Worm (Caenorhabditis elegans) whole organism, young adult: ENCODE measurements around the gene F27D9.12.

Experiments used
- B0261.1 ChIP-seq: sonication (generic microtip); optimal IDR thresholded peaks from 2 replicates; lab custom pipeline; 2016; ENCODE audit warnings: mild to moderate bottlenecking, missing genetic modification characterization, moderate library complexity, missing compliant biosample characterization
- B0336.3 ChIP-seq: fragments of 200-800 bp; sonication (Bioruptor generic); IDR thresholded peaks from 2 replicates; pipeline ENCODE4 v1.3.6; 2022; ENCODE audit warnings: missing genetic modification characterization, missing compliant biosample characterization
- C17E4.6 ChIP-seq: fragments of 200-800 bp; sonication (Bioruptor generic); IDR thresholded peaks from 2 replicates; pipeline ENCODE4 v1.3.6; 2022; ENCODE audit warnings: missing genetic modification reagents, missing genetic modification characterization, missing compliant biosample characterization
- F23B12.7 ChIP-seq: sonication (generic microtip); optimal IDR thresholded peaks from 2 replicates; lab custom pipeline; 2017; ENCODE audit warnings: missing genetic modification characterization, mild to moderate bottlenecking, missing compliant biosample characterization, antibody characterized with exemption, moderate library complexity; ENCODE audit not compliant: insufficient read depth
- F49E8.2 ChIP-seq: sonication (generic microtip); optimal IDR thresholded peaks from 3 replicates; lab custom pipeline; 2017; ENCODE audit warnings: missing genetic modification characterization, mild to moderate bottlenecking, missing compliant biosample characterization, antibody characterized with exemption, moderate library complexity; ENCODE audit not compliant: insufficient read depth
- F52B5.7 ChIP-seq: sonication (generic microtip); optimal IDR thresholded peaks from 2 replicates; lab custom pipeline; 2016; ENCODE audit warnings: mild to moderate bottlenecking, missing genetic modification characterization, missing compliant biosample characterization
- F57A8.1 ChIP-seq: fragments of 200-800 bp; sonication (Bioruptor generic); optimal IDR thresholded peaks from 2 replicates; lab custom pipeline; 2018; ENCODE audit warnings: mild to moderate bottlenecking, missing genetic modification characterization, moderate library complexity, missing compliant biosample characterization
- K11D2.4 ChIP-seq: fragments of 200-800 bp; sonication (Bioruptor generic); IDR thresholded peaks from 2 replicates; pipeline ENCODE4 v1.3.6; 2022; ENCODE audit warnings: missing genetic modification reagents, missing genetic modification characterization, missing compliant biosample characterization
- K12H6.12 ChIP-seq: fragments of 200-800 bp; sonication (Bioruptor generic); optimal IDR thresholded peaks from 2 replicates; lab custom pipeline; 2018; ENCODE audit warnings: mild to moderate bottlenecking, missing genetic modification characterization, missing compliant biosample characterization
- Y53G8AR.9 ChIP-seq: fragments of 200-800 bp; sonication (Bioruptor generic); conservative IDR thresholded peaks from 2 replicates; pipeline ENCODE4 v1.3.6; 2022; ENCODE audit warnings: missing genetic modification reagents, missing genetic modification characterization, missing compliant biosample characterization
- Y95B8A.8 ChIP-seq: fragments of 200-800 bp; sonication (Bioruptor generic); IDR thresholded peaks from 2 replicates; pipeline ENCODE4 v1.3.6; 2022; ENCODE audit warnings: missing genetic modification reagents, missing genetic modification characterization, missing compliant biosample characterization
- aptf-2 ChIP-seq: fragments of 200-800 bp; sonication (Bioruptor generic); conservative IDR thresholded peaks from 2 replicates; pipeline ENCODE4 v1.3.6; 2022; ENCODE audit warnings: missing genetic modification reagents, missing genetic modification characterization, missing compliant biosample characterization
- bed-1 ChIP-seq: fragments of 200-800 bp; sonication (Bioruptor generic); IDR thresholded peaks from 2 replicates; pipeline ENCODE4 v1.3.6; 2022; ENCODE audit warnings: missing genetic modification reagents, missing genetic modification characterization, missing compliant biosample characterization
- bed-2 ChIP-seq: fragments of 200-800 bp; sonication (Bioruptor generic); IDR thresholded peaks from 2 replicates; pipeline ENCODE4 v1.3.6; 2022; ENCODE audit warnings: missing genetic modification reagents, missing genetic modification characterization, missing compliant biosample characterization
- ccch-3 ChIP-seq: fragments of 200-800 bp; sonication (Bioruptor generic); optimal IDR thresholded peaks from 2 replicates; lab custom pipeline; 2018; ENCODE audit warnings: mild to moderate bottlenecking, missing genetic modification characterization, missing compliant biosample characterization
- cebp-1 ChIP-seq, 2 experiments: fragments of 200-800 bp in 1 of 2; sonication (Bioruptor generic) in 1 of 2; sonication (generic microtip) in 1 of 2; IDR thresholded peaks in 1 of 2; optimal IDR thresholded peaks in 1 of 2; 2 replicates each; pipeline versions ENCODE4 v1.3.6 to Lab custom; 2017 to 2022; ENCODE audit warnings: missing compliant biosample characterization in 2 of 2, missing genetic modification characterization in 2 of 2, mild to moderate bottlenecking in 1 of 2, missing genetic modification reagents in 1 of 2, moderate library complexity in 1 of 2
- ceh-91 ChIP-seq: fragments of 200-800 bp; sonication (Bioruptor generic); IDR thresholded peaks from 2 replicates; pipeline ENCODE4 v1.3.6; 2022; ENCODE audit warnings: missing genetic modification reagents, missing genetic modification characterization, missing compliant biosample characterization
- dox-1 ChIP-seq: fragments of 200-800 bp; sonication (Bioruptor generic); IDR thresholded peaks from 2 replicates; pipeline ENCODE4 v1.3.6; 2022; ENCODE audit warnings: missing genetic modification reagents, missing genetic modification characterization, missing compliant biosample characterization
- dpl-1 ChIP-seq: fragments of 150-350 bp; optimal IDR thresholded peaks from 2 replicates; lab custom pipeline; 2014; ENCODE audit warnings: missing biosample characterization, missing genetic modification reagents, missing genetic modification characterization
- egrh-3 ChIP-seq: fragments of 200-800 bp; sonication (Bioruptor generic); IDR thresholded peaks from 2 replicates; pipeline ENCODE4 v1.3.6; 2022; ENCODE audit warnings: missing genetic modification reagents, missing genetic modification characterization, missing compliant biosample characterization
- ekl-4 ChIP-seq: fragments of 200-800 bp; sonication (Bioruptor generic); IDR thresholded peaks from 2 replicates; pipeline ENCODE4 v1.3.6; 2022; ENCODE audit warnings: missing genetic modification reagents, missing genetic modification characterization, missing compliant biosample characterization
- hlh-12 ChIP-seq: sonication (generic microtip); optimal IDR thresholded peaks from 2 replicates; lab custom pipeline; 2016; ENCODE audit warnings: missing genetic modification characterization, missing compliant biosample characterization
- hmg-20 ChIP-seq: fragments of 200-800 bp; sonication (Bioruptor generic); IDR thresholded peaks from 2 replicates; pipeline ENCODE4 v1.3.6; 2022; ENCODE audit warnings: missing genetic modification reagents, missing genetic modification characterization, missing compliant biosample characterization
- hrde-1 ChIP-seq: sonication (generic microtip); optimal IDR thresholded peaks from 2 replicates; lab custom pipeline; 2016; ENCODE audit warnings: missing genetic modification characterization, mild to moderate bottlenecking, missing compliant biosample characterization, moderate library complexity, missing genotype, missing genetic modification reagents, borderline replicate concordance
- let-607 ChIP-seq, 2 experiments: fragments of 200-800 bp in 1 of 2; sonication (Bioruptor generic) in 1 of 2; sonication (generic microtip) in 1 of 2; optimal IDR thresholded peaks; 2 replicates each; lab custom pipeline; 2016 to 2018; ENCODE audit warnings: mild to moderate bottlenecking in 2 of 2, missing compliant biosample characterization in 2 of 2, missing genetic modification characterization in 2 of 2, moderate library complexity in 2 of 2, missing genotype in 1 of 2
- lin-26 ChIP-seq: fragments of 200-800 bp; sonication (Bioruptor generic); IDR thresholded peaks from 2 replicates; pipeline ENCODE4 v1.3.6; 2022; ENCODE audit warnings: missing genetic modification reagents, missing genetic modification characterization, missing compliant biosample characterization
- lin-35 ChIP-seq, 3 experiments: fragments of 150-350 bp in 2 of 3; sonication (generic microtip) in 1 of 3; optimal IDR thresholded peaks; 2 replicates each; lab custom pipeline; 2014 to 2018; ENCODE audit warnings: missing biosample characterization in 3 of 3, missing genetic modification characterization in 3 of 3, missing genetic modification reagents in 3 of 3
- lin-54 ChIP-seq: fragments of 200-800 bp; sonication (Bioruptor generic); optimal IDR thresholded peaks from 2 replicates; lab custom pipeline; 2018; ENCODE audit warnings: mild to moderate bottlenecking, missing genetic modification characterization, missing compliant biosample characterization
- lir-1 ChIP-seq: fragments of 200-800 bp; sonication (Bioruptor generic); conservative IDR thresholded peaks from 2 replicates; pipeline ENCODE4 v1.3.6; 2022; ENCODE audit warnings: missing genetic modification reagents, missing genetic modification characterization, missing compliant biosample characterization
- madf-3 ChIP-seq: fragments of 200-800 bp; sonication (Bioruptor generic); IDR thresholded peaks from 2 replicates; pipeline ENCODE4 v1.3.6; 2022; ENCODE audit warnings: missing genetic modification reagents, missing genetic modification characterization, missing compliant biosample characterization
- madf-8 ChIP-seq: fragments of 200-800 bp; sonication (Bioruptor generic); conservative IDR thresholded peaks from 2 replicates; pipeline ENCODE4 v1.3.6; 2022; ENCODE audit warnings: missing genetic modification reagents, missing genetic modification characterization, missing compliant biosample characterization
- mxl-1 ChIP-seq: sonication (generic microtip); optimal IDR thresholded peaks from 2 replicates; lab custom pipeline; 2016; ENCODE audit warnings: missing genetic modification characterization, missing compliant biosample characterization
- nhr-80 ChIP-seq: sonication (generic microtip); optimal IDR thresholded peaks from 2 replicates; lab custom pipeline; 2016; ENCODE audit warnings: missing genetic modification characterization, missing compliant biosample characterization
- nhr-90 ChIP-seq: sonication (generic microtip); optimal IDR thresholded peaks from 2 replicates; lab custom pipeline; 2016; ENCODE audit warnings: missing genotype, mild to moderate bottlenecking, missing genetic modification characterization, missing compliant biosample characterization
- rcor-1 ChIP-seq: fragments of 200-800 bp; sonication (Bioruptor generic); IDR thresholded peaks from 2 replicates; pipeline ENCODE4 v1.3.6; 2022; ENCODE audit warnings: missing genetic modification reagents, missing genetic modification characterization, missing compliant biosample characterization
- sdz-38 ChIP-seq: sonication (generic microtip); optimal IDR thresholded peaks from 2 replicates; lab custom pipeline; 2016; ENCODE audit warnings: missing genotype, missing genetic modification characterization, missing compliant biosample characterization
- tbp1 ChIP-seq: fragments of 200-800 bp; sonication (Bioruptor generic); optimal IDR thresholded peaks from 2 replicates; lab custom pipeline; 2018; ENCODE audit warnings: mild to moderate bottlenecking, missing genetic modification characterization, missing compliant biosample characterization
- zfh-2 ChIP-seq: fragments of 200-800 bp; sonication (Bioruptor generic); conservative IDR thresholded peaks from 2 replicates; pipeline ENCODE4 v1.3.6; 2022; ENCODE audit warnings: missing genetic modification reagents, missing genetic modification characterization, missing compliant biosample characterization

F27D9.12 gene

DNA sequence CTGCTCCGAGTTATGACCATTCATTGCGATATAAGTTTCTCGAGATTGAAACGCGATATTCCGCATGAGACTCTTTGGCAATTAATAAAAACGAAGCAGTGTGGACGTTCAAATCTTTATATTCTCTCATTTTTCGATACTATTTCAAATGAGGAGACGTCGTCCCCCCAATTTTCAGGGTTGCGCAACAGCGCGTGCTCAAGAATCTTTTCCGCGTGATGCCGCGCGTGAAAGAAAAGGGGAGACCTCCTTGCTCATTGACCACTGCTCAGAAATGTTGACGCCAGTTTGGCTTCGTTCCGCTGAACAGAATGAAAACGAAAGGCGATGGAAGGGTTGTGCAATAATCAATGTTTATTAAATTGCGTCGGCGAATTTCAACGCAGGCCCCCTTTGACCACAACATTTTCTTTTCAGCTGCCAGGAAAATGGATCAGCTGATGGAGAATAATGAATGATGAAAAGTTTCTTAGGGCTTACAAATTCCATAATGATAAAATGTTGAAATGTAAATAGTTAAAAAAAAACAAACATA is 1.2 kb downstream of the F27D9.12 start:
- TF ChIP-seq cebp-1 (GFP tag; IDR thresholded peaks at IDR 0.05; lab: Robert Waterston, UW), result no peak
- TF ChIP-seq cebp-1 (tag; optimal IDR thresholded peaks at IDR 0.05; lab: Kevin White, UChicago), result peak; percentile 1
- no peak for TF ChIP-seq F57A8.1

DNA sequence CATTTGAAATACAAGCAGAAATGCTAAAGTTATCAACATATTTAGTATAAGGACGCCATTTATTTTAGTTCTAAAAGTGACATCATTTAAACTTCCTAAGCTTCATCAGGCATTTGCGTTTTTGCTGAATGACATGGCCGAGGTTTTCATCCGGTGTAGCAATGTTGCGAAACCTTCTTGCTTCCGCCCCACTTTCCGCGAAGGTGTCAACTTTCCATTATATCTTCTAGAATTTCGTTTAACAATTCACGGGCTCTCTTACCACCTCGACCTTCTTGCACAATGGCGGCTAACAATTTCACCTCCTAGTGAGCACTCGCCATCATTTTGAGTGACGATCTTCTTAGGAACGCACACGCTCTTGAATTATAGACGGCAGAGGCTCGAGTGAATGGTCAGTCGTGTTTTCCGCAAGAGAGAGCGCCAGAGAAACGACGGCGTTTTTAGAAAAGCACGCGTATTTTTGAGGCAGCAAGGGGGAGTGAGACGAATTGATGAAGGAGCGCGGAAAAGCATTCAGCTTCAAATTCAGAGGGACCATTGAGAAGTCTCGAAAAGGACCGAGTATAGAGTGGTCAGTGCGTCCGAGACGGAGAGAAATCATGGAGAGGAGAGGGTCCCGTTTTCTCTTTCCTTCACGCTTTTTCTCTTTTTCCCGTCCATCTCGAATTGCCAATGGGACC is 2.9 kb downstream of the F27D9.12 start:
- no peak for TF ChIP-seq bed-1 (GFP tag; lab: Robert Waterston, UW)
- TF ChIP-seq zfh-2 (GFP tag; lab: Robert Waterston, UW), result peak; percentile 69
- TF ChIP-seq cebp-1 (GFP tag; IDR thresholded peaks at IDR 0.05; lab: Robert Waterston, UW), result peak; percentile 31; the same call in 1 of the 2 replicates
- peak; percentile 81 for TF ChIP-seq cebp-1 (tag; optimal IDR thresholded peaks at IDR 0.05; lab: Kevin White, UChicago)
- TF ChIP-seq mxl-1 (tag; lab: Kevin White, UChicago), result no peak
- TF ChIP-seq dox-1 (GFP tag; lab: Robert Waterston, UW), result 0 out of 2 replicates have a peak, but pooled peaks have one; percentile 4
- no peak for TF ChIP-seq nhr-90 (tag; lab: Kevin White, UChicago)
- no peak for TF ChIP-seq Y95B8A.8 (GFP tag; lab: Robert Waterston, UW)
- TF ChIP-seq dpl-1 (GFP tag; lab: Kevin White, UChicago), result no peak

DNA sequence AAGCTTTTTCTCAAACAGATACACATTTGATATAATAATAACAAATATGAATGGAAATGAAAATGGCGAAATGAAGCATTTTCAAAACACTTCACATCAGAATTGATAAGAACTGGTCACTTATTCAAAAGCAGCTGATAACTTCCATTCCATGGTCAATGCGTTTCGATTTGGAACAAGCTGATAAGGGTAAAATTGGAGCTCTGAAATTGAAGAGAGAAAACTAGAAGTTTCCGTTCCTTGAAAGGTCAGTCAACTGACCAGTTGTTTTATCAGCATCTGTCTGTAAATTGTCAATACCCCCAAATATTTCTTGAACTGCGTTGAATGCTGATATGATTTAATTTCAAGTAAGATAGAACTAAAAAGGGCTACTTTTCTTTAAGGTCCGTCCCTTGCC is 4.5 kb downstream of the F27D9.12 start:
- TF ChIP-seq tbp1 (GFP tag; lab: Kevin White, UChicago), result no peak
- no peak for TF ChIP-seq hlh-12 (tag; lab: Kevin White, UChicago)
- TF ChIP-seq hmg-20 (GFP tag; lab: Robert Waterston, UW), result no peak
- TF ChIP-seq F23B12.7 (tag; lab: Kevin White, UChicago), result no peak
- TF ChIP-seq B0261.1 (tag; lab: Kevin White, UChicago), result no peak
- TF ChIP-seq ceh-91 (GFP tag; lab: Robert Waterston, UW), result no peak
- TF ChIP-seq bed-2 (GFP tag; lab: Robert Waterston, UW), result no peak
- TF ChIP-seq egrh-3, result no peak
- no peak for TF ChIP-seq nhr-80
- TF ChIP-seq madf-3 (GFP tag; lab: Robert Waterston, UW), result no peak
- no peak for TF ChIP-seq hrde-1 (tag; lab: Kevin White, UChicago)
- no peak for TF ChIP-seq let-607 (tag; optimal IDR thresholded peaks at IDR 0.05; lab: Kevin White, UChicago)
- TF ChIP-seq K11D2.4 (GFP tag; lab: Robert Waterston, UW), result no peak
- TF ChIP-seq zfh-2 (GFP tag; lab: Robert Waterston, UW), result no peak
- TF ChIP-seq lir-1 (GFP tag; lab: Robert Waterston, UW), result no peak
- TF ChIP-seq B0336.3 (GFP tag; lab: Robert Waterston, UW), result no peak
- no peak for TF ChIP-seq rcor-1

DNA sequence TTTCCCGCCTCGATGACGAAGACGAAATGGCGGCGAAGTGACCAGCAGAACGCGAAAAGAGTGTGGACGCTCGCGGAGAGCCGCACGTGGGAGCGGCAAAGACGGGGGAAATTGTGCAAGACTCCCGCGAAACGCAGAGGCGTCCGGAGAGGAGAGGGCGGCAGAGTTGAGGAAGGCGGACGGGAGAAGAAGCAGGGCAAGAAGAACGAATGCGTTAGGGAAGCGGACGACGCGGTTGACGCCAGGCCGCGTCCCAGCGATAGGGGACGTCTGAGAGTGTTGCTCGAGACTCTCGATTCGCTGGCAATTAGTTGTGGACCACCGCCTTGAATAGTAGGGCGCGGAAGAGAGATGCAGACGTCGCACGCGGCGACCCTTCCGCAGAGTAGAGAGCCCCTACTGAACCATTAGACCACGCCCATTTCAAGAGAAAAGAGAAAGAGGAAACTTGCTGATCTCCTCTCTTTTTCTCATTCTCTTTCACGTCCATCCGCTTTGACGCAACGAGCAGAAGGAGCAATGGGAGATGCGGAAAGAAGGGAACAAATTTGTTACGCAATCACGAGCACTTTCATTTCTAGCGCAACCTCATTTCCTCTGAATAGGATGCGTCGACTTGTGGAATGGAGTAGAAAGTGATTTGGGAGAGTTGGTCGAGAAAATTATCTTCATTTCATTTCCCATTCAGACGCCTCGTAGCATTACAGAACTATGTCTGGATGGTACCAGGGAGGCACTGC is 5.4 kb downstream of the F27D9.12 start:
- no peak for TF ChIP-seq C17E4.6 (GFP tag; lab: Robert Waterston, UW)
- TF ChIP-seq aptf-2, result no peak
- TF ChIP-seq egrh-3, result peak; percentile 83
- TF ChIP-seq F52B5.7, result no peak
- 0 out of 2 replicates have a peak, but pooled peaks have one; percentile 25 for TF ChIP-seq K11D2.4 (GFP tag; lab: Robert Waterston, UW)
- TF ChIP-seq lin-54 (GFP tag; lab: Kevin White, UChicago), result no peak
- no peak for TF ChIP-seq ccch-3 (GFP tag; lab: Kevin White, UChicago)
- peak; percentile 43; the same call in 1 of the 2 replicates for TF ChIP-seq dox-1 (GFP tag; lab: Robert Waterston, UW)
- no peak for TF ChIP-seq rcor-1
- no peak for TF ChIP-seq madf-8 (GFP tag; lab: Robert Waterston, UW)
- TF ChIP-seq lin-26, result peak; percentile 34; the same call in 1 of the 2 replicates
- no peak for TF ChIP-seq ekl-4 (GFP tag; lab: Robert Waterston, UW)
- peak; percentile 94 for TF ChIP-seq zfh-2 (GFP tag; lab: Robert Waterston, UW)
- TF ChIP-seq lin-35 (GFP tag; optimal IDR thresholded peaks at IDR 0.05; lab: Kevin White, UChicago), result no peak
- TF ChIP-seq Y53G8AR.9 (GFP tag; lab: Robert Waterston, UW), result no peak
- no peak for TF ChIP-seq sdz-38 (tag; lab: Kevin White, UChicago)
- TF ChIP-seq K12H6.12 (tag; lab: Kevin White, UChicago), result peak; percentile 11
- TF ChIP-seq tbp1 (GFP tag; lab: Kevin White, UChicago), result no peak
- TF ChIP-seq F49E8.2 (tag; lab: Kevin White, UChicago), result no peak
